Worm (Caenorhabditis elegans) whole organism, young adult: ENCODE data around the gene R02D5.3.

Source experiments
- C06A6.2 ChIP-seq: fragments of 200-800 bp; sonication (Bioruptor generic); conservative IDR thresholded peaks from 2 replicates; pipeline ENCODE4 v1.3.6; 2022; ENCODE audit warnings: missing genetic modification characterization, missing compliant biosample characterization
- ama-1 ChIP-seq, 3 experiments: fragments of 150-350 bp in 1 of 3; sonication (generic microtip) in 2 of 3; optimal IDR thresholded peaks; 2 replicates each; lab custom pipeline; 2014 to 2018; ENCODE audit warnings: missing biosample characterization in 2 of 3, missing genetic modification characterization in 2 of 3, missing genetic modification reagents in 2 of 3
- dpl-1 ChIP-seq: fragments of 150-350 bp; optimal IDR thresholded peaks from 2 replicates; lab custom pipeline; 2014; ENCODE audit warnings: missing biosample characterization, missing genetic modification reagents, missing genetic modification characterization
- ekl-4 ChIP-seq: fragments of 200-800 bp; sonication (Bioruptor generic); IDR thresholded peaks from 2 replicates; pipeline ENCODE4 v1.3.6; 2022; ENCODE audit warnings: missing genetic modification reagents, missing genetic modification characterization, missing compliant biosample characterization
- snpc-1.1 ChIP-seq: sonication (generic microtip); optimal IDR thresholded peaks from 2 replicates; lab custom pipeline; 2017; ENCODE audit warnings: missing genetic modification characterization, mild to moderate bottlenecking, missing compliant biosample characterization, antibody characterized with exemption, moderate library complexity, missing genotype, missing genetic modification reagents; ENCODE audit not compliant: insufficient read depth
- snpc-1.3 ChIP-seq: sonication (generic microtip); optimal IDR thresholded peaks from 2 replicates; lab custom pipeline; 2017; ENCODE audit warnings: missing genetic modification characterization, mild to moderate bottlenecking, missing compliant biosample characterization, antibody characterized with exemption, moderate library complexity, missing genotype, missing genetic modification reagents; ENCODE audit not compliant: insufficient read depth
- tbp1 ChIP-seq: fragments of 200-800 bp; sonication (Bioruptor generic); optimal IDR thresholded peaks from 2 replicates; lab custom pipeline; 2018; ENCODE audit warnings: mild to moderate bottlenecking, missing genetic modification characterization, missing compliant biosample characterization
- tbx-9 ChIP-seq: sonication (generic microtip); optimal IDR thresholded peaks from 2 replicates; lab custom pipeline; 2016; ENCODE audit warnings: borderline replicate concordance, missing genetic modification characterization, inconsistent platforms, missing compliant biosample characterization
- unc-62 ChIP-seq: fragments of 150-350 bp; optimal IDR thresholded peaks from 2 replicates; lab custom pipeline; 2014; ENCODE audit warnings: missing biosample characterization, missing genetic modification reagents, missing genetic modification characterization

DNA sequence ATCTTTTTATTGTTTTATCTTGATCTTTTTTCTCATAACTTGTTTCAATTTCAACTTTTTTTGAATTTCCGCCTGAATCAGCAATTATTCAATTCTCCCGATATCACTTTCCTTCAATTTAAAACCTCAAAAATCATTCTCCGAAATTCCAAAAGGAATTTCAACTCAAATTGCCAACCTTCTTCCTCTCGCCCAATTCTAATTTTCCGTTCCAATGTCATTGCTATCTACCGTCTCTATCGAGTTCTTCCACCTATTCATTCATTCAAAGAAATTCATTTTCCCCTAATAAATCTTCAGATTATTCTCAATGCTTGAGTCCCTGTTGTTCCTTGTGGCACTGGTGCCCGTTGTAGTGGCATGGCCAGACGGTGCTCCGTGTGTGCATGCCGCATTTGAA, 42.1 kb upstream of the R02D5.3 start, which contains the start of gene F23B12.4:
- TF ChIP-seq tbx-9 (tag; lab: Kevin White, UChicago): no peak
- no peak for TF ChIP-seq snpc-1.1 (tag; lab: Kevin White, UChicago)
- TF ChIP-seq tbp1: no peak
- TF ChIP-seq ekl-4 (GFP tag; lab: Robert Waterston, UW): no peak
- TF ChIP-seq ama-1 (optimal IDR thresholded peaks at IDR 0.05; lab: Kevin White, UChicago): no peak
- no peak for TF ChIP-seq ama-1 (GFP tag; optimal IDR thresholded peaks at IDR 0.05; lab: Kevin White, UChicago)
- no peak for TF ChIP-seq dpl-1 (GFP tag; lab: Kevin White, UChicago)
- TF ChIP-seq snpc-1.3 (tag; lab: Kevin White, UChicago): no peak
- TF ChIP-seq C06A6.2 (GFP tag; lab: Robert Waterston, UW): no peak
- no peak for TF ChIP-seq unc-62 (GFP tag; lab: Kevin White, UChicago)
